Fruit fly (Drosophila melanogaster) S2 (cell line): ENCODE results near the gene bun.

ENCODE experiments used
- CG8478 ChIP-seq: fragments of >200 bp; optimal IDR thresholded peaks from 2 replicates; lab custom pipeline; 2018
- CTCF ChIP-seq, 2 experiments: fragments of >200 bp; optimal IDR thresholded peaks; 2 replicates each; lab custom pipeline; 2018

DNA sequence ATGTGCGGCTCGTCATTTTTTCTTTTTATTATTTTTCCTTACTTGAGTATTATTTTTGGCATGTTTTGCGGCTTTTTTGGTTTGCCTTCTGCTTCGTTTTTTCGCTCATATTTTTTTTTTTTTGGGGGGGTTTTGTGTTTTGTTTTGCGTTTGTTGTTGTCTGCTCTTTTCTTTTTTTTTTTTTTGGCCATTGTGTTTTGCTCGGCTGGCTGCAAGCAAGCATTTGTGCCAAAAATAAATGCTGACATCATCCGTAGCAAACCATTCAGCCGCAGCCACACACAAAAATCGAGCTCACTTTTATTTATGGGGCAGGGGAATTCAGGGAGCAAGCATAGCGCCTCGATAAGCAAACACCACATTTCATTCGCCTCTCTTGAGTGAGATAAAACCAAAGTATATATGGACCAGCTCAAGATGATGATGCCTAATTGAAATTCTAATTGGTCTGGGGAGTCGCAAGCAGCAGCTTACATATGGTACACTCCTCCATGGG, 32.5 kb downstream of the bun start:
- TF ChIP-seq CTCF (optimal IDR thresholded peaks at IDR 0.05; lab: Kevin White, UChicago), result no peak
- TF ChIP-seq CG8478 (lab: Kevin White, UChicago), result no peak
